Worm (Caenorhabditis elegans) whole organism, early embryonic: ENCODE measurements around the gene C45G9.4.

Experiments used
- B0310.2 ChIP-seq: sonication (generic microtip); optimal IDR thresholded peaks from 2 replicates; lab custom pipeline; 2016; ENCODE audit warnings: mild to moderate bottlenecking, missing genetic modification characterization, missing compliant biosample characterization
- F13C5.2 ChIP-seq: sonication (generic microtip); optimal IDR thresholded peaks from 2 replicates; lab custom pipeline; 2017; ENCODE audit warnings: mild to moderate bottlenecking, missing genetic modification characterization, inconsistent platforms, missing compliant biosample characterization
- aly-1 ChIP-seq: sonication (generic microtip); optimal IDR thresholded peaks from 2 replicates; lab custom pipeline; 2016; ENCODE audit warnings: missing genetic modification characterization, missing compliant biosample characterization
- ama-1 ChIP-seq: fragments of 150-350 bp; optimal IDR thresholded peaks from 2 replicates; lab custom pipeline; 2014
- ceh-36 ChIP-seq: sonication (generic microtip); optimal IDR thresholded peaks from 2 replicates; lab custom pipeline; 2016; ENCODE audit warnings: missing genetic modification characterization, inconsistent platforms, missing compliant biosample characterization
- ets-7 ChIP-seq: sonication (generic microtip); optimal IDR thresholded peaks from 2 replicates; lab custom pipeline; 2016; ENCODE audit warnings: missing genotype, missing genetic modification characterization, missing compliant biosample characterization
- flt-1 ChIP-seq: fragments of 200-800 bp; sonication (Bioruptor generic); IDR thresholded peaks from 2 replicates; pipeline ENCODE4 v1.3.6; 2022; ENCODE audit warnings: missing genetic modification characterization, missing compliant biosample characterization
- hmg-4 ChIP-seq: fragments of 200-800 bp; sonication (Bioruptor generic); optimal IDR thresholded peaks from 2 replicates; lab custom pipeline; 2018; ENCODE audit warnings: mild to moderate bottlenecking, missing genetic modification characterization, missing compliant biosample characterization
- hnd-1 ChIP-seq: sonication (generic microtip); optimal IDR thresholded peaks from 2 replicates; lab custom pipeline; 2016; ENCODE audit warnings: missing genetic modification characterization, missing compliant biosample characterization
- pes-1 ChIP-seq: fragments of 200-800 bp; sonication (Bioruptor generic); IDR thresholded peaks from 2 replicates; pipeline ENCODE4 v1.3.6; 2022; ENCODE audit warnings: missing genetic modification reagents, missing genetic modification characterization, missing compliant biosample characterization
- scrt-1 ChIP-seq: fragments of 200-800 bp; sonication (Bioruptor generic); IDR thresholded peaks from 2 replicates; pipeline ENCODE4 v1.3.6; 2022; ENCODE audit warnings: missing genetic modification characterization, missing compliant biosample characterization
- sea-1 ChIP-seq: fragments of 200-800 bp; sonication (Bioruptor generic); conservative IDR thresholded peaks from 2 replicates; pipeline ENCODE4 v1.3.6; 2022; ENCODE audit warnings: missing genetic modification characterization, missing compliant biosample characterization
- tbx-11 ChIP-seq: fragments of 200-800 bp; sonication (Bioruptor generic); IDR thresholded peaks from 2 replicates; pipeline ENCODE4 v1.3.6; 2022; ENCODE audit warnings: missing genetic modification characterization, missing compliant biosample characterization
- tra-4 ChIP-seq: sonication (generic microtip); optimal IDR thresholded peaks from 2 replicates; lab custom pipeline; 2017; ENCODE audit warnings: missing genetic modification characterization, missing compliant biosample characterization

DNA sequence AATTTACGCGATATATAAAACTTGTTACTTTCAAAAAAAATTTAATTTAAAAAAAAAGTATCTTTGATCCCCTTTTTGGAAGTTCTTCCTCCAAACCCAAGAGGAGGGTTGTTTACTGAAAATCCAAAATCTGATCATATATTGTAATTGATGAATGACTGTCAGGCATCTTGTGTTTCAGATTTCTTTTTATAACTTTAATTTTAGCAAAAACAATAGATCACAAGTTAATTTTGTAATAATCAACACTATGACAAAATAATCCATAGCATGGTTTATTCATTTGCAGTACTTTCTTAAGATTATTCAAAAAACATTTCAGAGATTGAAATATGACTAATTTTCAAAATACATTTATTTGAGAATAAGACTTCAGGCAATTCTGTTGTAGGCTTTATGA lies 29.8 kb downstream of the C45G9.4 start:
- TF ChIP-seq hnd-1 (tag; lab: Kevin White, UChicago) (no peak), ama-1 (lab: Kevin White, UChicago) (no peak), ceh-36 (no peak), B0310.2 (tag; lab: Kevin White, UChicago) (no peak), scrt-1 (GFP tag; lab: Robert Waterston, UW) (no peak), aly-1 (tag; lab: Kevin White, UChicago) (no peak), flt-1 (GFP tag; lab: Robert Waterston, UW) (no peak), hmg-4 (GFP tag; lab: Kevin White, UChicago) (no peak), tbx-11 (GFP tag; lab: Robert Waterston, UW) (no peak), sea-1 (GFP tag; lab: Robert Waterston, UW) (no peak), tra-4 (tag; lab: Kevin White, UChicago) (no peak), F13C5.2 (tag; lab: Kevin White, UChicago) (no peak), ets-7 (tag; lab: Kevin White, UChicago) (no peak), pes-1 (GFP tag; lab: Robert Waterston, UW) (no peak)
